Worm (Caenorhabditis elegans) whole organism, young adult: ENCODE measurements around the gene R07E4.3.

Experiments
- B0035.1 ChIP-seq: sonication (generic microtip); optimal IDR thresholded peaks from 2 replicates; lab custom pipeline; 2016; ENCODE audit warnings: missing genetic modification characterization, mild to moderate bottlenecking, missing compliant biosample characterization, missing genotype, missing genetic modification reagents
- B0261.1 ChIP-seq: sonication (generic microtip); optimal IDR thresholded peaks from 2 replicates; lab custom pipeline; 2016; ENCODE audit warnings: mild to moderate bottlenecking, missing genetic modification characterization, moderate library complexity, missing compliant biosample characterization
- C06A6.2 ChIP-seq: fragments of 200-800 bp; sonication (Bioruptor generic); conservative IDR thresholded peaks from 2 replicates; pipeline ENCODE4 v1.3.6; 2022; ENCODE audit warnings: missing genetic modification characterization, missing compliant biosample characterization
- F39B2.1 ChIP-seq: fragments of 200-800 bp; sonication (Bioruptor generic); IDR thresholded peaks from 2 replicates; pipeline ENCODE4 v1.3.6; 2022; ENCODE audit warnings: missing genetic modification reagents, missing genetic modification characterization, missing compliant biosample characterization
- F57A8.1 ChIP-seq: fragments of 200-800 bp; sonication (Bioruptor generic); optimal IDR thresholded peaks from 2 replicates; lab custom pipeline; 2018; ENCODE audit warnings: mild to moderate bottlenecking, missing genetic modification characterization, moderate library complexity, missing compliant biosample characterization
- K11D2.4 ChIP-seq: fragments of 200-800 bp; sonication (Bioruptor generic); IDR thresholded peaks from 2 replicates; pipeline ENCODE4 v1.3.6; 2022; ENCODE audit warnings: missing genetic modification reagents, missing genetic modification characterization, missing compliant biosample characterization
- T26A5.8 ChIP-seq: sonication (generic microtip); optimal IDR thresholded peaks from 2 replicates; lab custom pipeline; 2016; ENCODE audit warnings: missing genetic modification characterization, missing compliant biosample characterization
- Y53F4B.3 ChIP-seq: fragments of 200-800 bp; sonication (Bioruptor generic); IDR thresholded peaks from 2 replicates; pipeline ENCODE4 v1.3.6; 2022; ENCODE audit warnings: missing genetic modification reagents, missing genetic modification characterization, missing compliant biosample characterization
- Y56A3A.18 ChIP-seq: fragments of 200-800 bp; sonication (Bioruptor generic); IDR thresholded peaks from 2 replicates; pipeline ENCODE4 v1.3.6; 2022; ENCODE audit warnings: missing genetic modification reagents, missing genetic modification characterization, missing compliant biosample characterization
- ZK185.1 ChIP-seq: sonication (generic microtip); optimal IDR thresholded peaks from 2 replicates; lab custom pipeline; 2016; ENCODE audit warnings: mild to moderate bottlenecking, missing genetic modification characterization, missing compliant biosample characterization; ENCODE audit not compliant: poor library complexity, severe bottlenecking
- akir-1 ChIP-seq: fragments of 200-800 bp; sonication (Bioruptor generic); optimal IDR thresholded peaks from 2 replicates; lab custom pipeline; 2018; ENCODE audit warnings: mild to moderate bottlenecking, missing genetic modification characterization, moderate library complexity, missing compliant biosample characterization
- aptf-3 ChIP-seq: fragments of 200-800 bp; sonication (Bioruptor generic); IDR thresholded peaks from 2 replicates; pipeline ENCODE4 v1.3.6; 2022; ENCODE audit warnings: missing genetic modification characterization, missing compliant biosample characterization
- bed-2 ChIP-seq: fragments of 200-800 bp; sonication (Bioruptor generic); IDR thresholded peaks from 2 replicates; pipeline ENCODE4 v1.3.6; 2022; ENCODE audit warnings: missing genetic modification reagents, missing genetic modification characterization, missing compliant biosample characterization
- ceh-27 ChIP-seq: fragments of 200-800 bp; sonication (Bioruptor generic); optimal IDR thresholded peaks from 2 replicates; lab custom pipeline; 2018; ENCODE audit warnings: mild to moderate bottlenecking, missing genetic modification characterization, moderate library complexity, missing compliant biosample characterization
- ceh-40 ChIP-seq: fragments of 200-800 bp; sonication (Bioruptor generic); IDR thresholded peaks from 2 replicates; pipeline ENCODE4 v1.3.6; 2022; ENCODE audit warnings: missing genetic modification characterization, missing compliant biosample characterization
- chd-7 ChIP-seq: sonication (generic microtip); optimal IDR thresholded peaks from 2 replicates; lab custom pipeline; 2016; ENCODE audit warnings: mild to moderate bottlenecking, missing genetic modification characterization, moderate library complexity, missing compliant biosample characterization
- dox-1 ChIP-seq: fragments of 200-800 bp; sonication (Bioruptor generic); IDR thresholded peaks from 2 replicates; pipeline ENCODE4 v1.3.6; 2022; ENCODE audit warnings: missing genetic modification reagents, missing genetic modification characterization, missing compliant biosample characterization
- dpff-1 ChIP-seq: sonication (generic microtip); optimal IDR thresholded peaks from 2 replicates; lab custom pipeline; 2017; ENCODE audit warnings: mild to moderate bottlenecking, missing genetic modification characterization, missing compliant biosample characterization
- efl-1 ChIP-seq: fragments of 150-350 bp; optimal IDR thresholded peaks from 2 replicates; lab custom pipeline; 2014; ENCODE audit warnings: missing biosample characterization, missing genetic modification reagents, missing genetic modification characterization
- gei-17 ChIP-seq: fragments of 200-800 bp; sonication (Bioruptor generic); optimal IDR thresholded peaks from 2 replicates; lab custom pipeline; 2018; ENCODE audit warnings: mild to moderate bottlenecking, missing genetic modification characterization, missing compliant biosample characterization
- him-1 ChIP-seq: sonication (generic microtip); optimal IDR thresholded peaks from 2 replicates; lab custom pipeline; 2016; ENCODE audit warnings: missing genotype, missing genetic modification reagents, missing genetic modification characterization, missing compliant biosample characterization
- hlh-26 ChIP-seq: fragments of 200-800 bp; sonication (Bioruptor generic); conservative IDR thresholded peaks from 2 replicates; pipeline ENCODE4 v1.3.6; 2022; ENCODE audit warnings: missing genetic modification reagents, missing genetic modification characterization, missing compliant biosample characterization
- hmg-20 ChIP-seq: fragments of 200-800 bp; sonication (Bioruptor generic); IDR thresholded peaks from 2 replicates; pipeline ENCODE4 v1.3.6; 2022; ENCODE audit warnings: missing genetic modification reagents, missing genetic modification characterization, missing compliant biosample characterization
- hrde-1 ChIP-seq: sonication (generic microtip); optimal IDR thresholded peaks from 2 replicates; lab custom pipeline; 2016; ENCODE audit warnings: missing genetic modification characterization, mild to moderate bottlenecking, missing compliant biosample characterization, moderate library complexity, missing genotype, missing genetic modification reagents, borderline replicate concordance
- let-607 ChIP-seq, 2 experiments: fragments of 200-800 bp in 1 of 2; sonication (Bioruptor generic) in 1 of 2; sonication (generic microtip) in 1 of 2; optimal IDR thresholded peaks; 2 replicates each; lab custom pipeline; 2016 to 2018; ENCODE audit warnings: mild to moderate bottlenecking in 2 of 2, missing compliant biosample characterization in 2 of 2, missing genetic modification characterization in 2 of 2, moderate library complexity in 2 of 2, missing genotype in 1 of 2
- lin-26 ChIP-seq: fragments of 200-800 bp; sonication (Bioruptor generic); IDR thresholded peaks from 2 replicates; pipeline ENCODE4 v1.3.6; 2022; ENCODE audit warnings: missing genetic modification reagents, missing genetic modification characterization, missing compliant biosample characterization
- lin-40 ChIP-seq: sonication (generic microtip); optimal IDR thresholded peaks from 2 replicates; lab custom pipeline; 2016; ENCODE audit warnings: missing genetic modification characterization, mild to moderate bottlenecking, missing compliant biosample characterization, missing genotype, missing genetic modification reagents
- lin-54 ChIP-seq: fragments of 200-800 bp; sonication (Bioruptor generic); optimal IDR thresholded peaks from 2 replicates; lab custom pipeline; 2018; ENCODE audit warnings: mild to moderate bottlenecking, missing genetic modification characterization, missing compliant biosample characterization
- lir-1 ChIP-seq: fragments of 200-800 bp; sonication (Bioruptor generic); conservative IDR thresholded peaks from 2 replicates; pipeline ENCODE4 v1.3.6; 2022; ENCODE audit warnings: missing genetic modification reagents, missing genetic modification characterization, missing compliant biosample characterization
- madf-10 ChIP-seq: sonication (generic microtip); optimal IDR thresholded peaks from 2 replicates; lab custom pipeline; 2016; ENCODE audit warnings: mild to moderate bottlenecking, missing genetic modification characterization, missing compliant biosample characterization
- madf-3 ChIP-seq: fragments of 200-800 bp; sonication (Bioruptor generic); IDR thresholded peaks from 2 replicates; pipeline ENCODE4 v1.3.6; 2022; ENCODE audit warnings: missing genetic modification reagents, missing genetic modification characterization, missing compliant biosample characterization
- madf-6 ChIP-seq: fragments of 200-800 bp; sonication (Bioruptor generic); IDR thresholded peaks from 2 replicates; pipeline ENCODE4 v1.3.6; 2022; ENCODE audit warnings: missing genetic modification reagents, missing genetic modification characterization, missing compliant biosample characterization
- madf-8 ChIP-seq: fragments of 200-800 bp; sonication (Bioruptor generic); conservative IDR thresholded peaks from 2 replicates; pipeline ENCODE4 v1.3.6; 2022; ENCODE audit warnings: missing genetic modification reagents, missing genetic modification characterization, missing compliant biosample characterization
- mes-4 ChIP-seq: sonication (generic microtip); optimal IDR thresholded peaks from 2 replicates; lab custom pipeline; 2016; ENCODE audit warnings: missing genotype, missing genetic modification characterization, missing compliant biosample characterization
- nhr-120 ChIP-seq: fragments of 200-800 bp; sonication (Bioruptor generic); IDR thresholded peaks from 2 replicates; pipeline ENCODE4 v1.3.6; 2022; ENCODE audit warnings: missing genetic modification characterization, missing compliant biosample characterization
- nhr-27 ChIP-seq: fragments of 200-800 bp; sonication (Bioruptor generic); optimal IDR thresholded peaks from 2 replicates; lab custom pipeline; 2018; ENCODE audit warnings: mild to moderate bottlenecking, missing genetic modification characterization, moderate library complexity, missing compliant biosample characterization
- nhr-80 ChIP-seq: sonication (generic microtip); optimal IDR thresholded peaks from 2 replicates; lab custom pipeline; 2016; ENCODE audit warnings: missing genetic modification characterization, missing compliant biosample characterization
- nhr-90 ChIP-seq: sonication (generic microtip); optimal IDR thresholded peaks from 2 replicates; lab custom pipeline; 2016; ENCODE audit warnings: missing genotype, mild to moderate bottlenecking, missing genetic modification characterization, missing compliant biosample characterization
- repo-1 ChIP-seq: sonication (generic microtip); optimal IDR thresholded peaks from 2 replicates; lab custom pipeline; 2017; ENCODE audit warnings: mild to moderate bottlenecking, missing genetic modification characterization, missing compliant biosample characterization
- sdz-38 ChIP-seq: sonication (generic microtip); optimal IDR thresholded peaks from 2 replicates; lab custom pipeline; 2016; ENCODE audit warnings: missing genotype, missing genetic modification characterization, missing compliant biosample characterization
- snpc-1.1 ChIP-seq: sonication (generic microtip); optimal IDR thresholded peaks from 2 replicates; lab custom pipeline; 2017; ENCODE audit warnings: missing genetic modification characterization, mild to moderate bottlenecking, missing compliant biosample characterization, antibody characterized with exemption, moderate library complexity, missing genotype, missing genetic modification reagents; ENCODE audit not compliant: insufficient read depth
- sptf-2 ChIP-seq: fragments of 200-800 bp; sonication (Bioruptor generic); optimal IDR thresholded peaks from 2 replicates; lab custom pipeline; 2018; ENCODE audit warnings: mild to moderate bottlenecking, missing genetic modification characterization, missing compliant biosample characterization
- tlf-1 ChIP-seq: fragments of 200-800 bp; sonication (Bioruptor generic); optimal IDR thresholded peaks from 2 replicates; lab custom pipeline; 2018; ENCODE audit warnings: mild to moderate bottlenecking, missing genetic modification characterization, missing compliant biosample characterization
- xnd-1 ChIP-seq: sonication (generic microtip); optimal IDR thresholded peaks from 2 replicates; lab custom pipeline; 2016; ENCODE audit warnings: missing genotype, missing genetic modification reagents, missing genetic modification characterization, missing compliant biosample characterization
- zfh-2 ChIP-seq: fragments of 200-800 bp; sonication (Bioruptor generic); conservative IDR thresholded peaks from 2 replicates; pipeline ENCODE4 v1.3.6; 2022; ENCODE audit warnings: missing genetic modification reagents, missing genetic modification characterization, missing compliant biosample characterization
- zim-3 ChIP-seq: sonication (generic microtip); optimal IDR thresholded peaks from 2 replicates; lab custom pipeline; 2017; ENCODE audit warnings: mild to moderate bottlenecking, missing genetic modification characterization, moderate library complexity, missing compliant biosample characterization
- ztf-22 ChIP-seq: fragments of 200-800 bp; sonication (Bioruptor generic); optimal IDR thresholded peaks from 2 replicates; lab custom pipeline; 2018; ENCODE audit warnings: mild to moderate bottlenecking, missing genetic modification characterization, moderate library complexity, missing compliant biosample characterization
- ztf-25 ChIP-seq: fragments of 200-800 bp; sonication (Bioruptor generic); IDR thresholded peaks from 2 replicates; pipeline ENCODE4 v1.3.6; 2022; ENCODE audit warnings: missing genetic modification reagents, missing genetic modification characterization, missing compliant biosample characterization
- ztf-26 ChIP-seq: sonication (generic microtip); optimal IDR thresholded peaks from 2 replicates; lab custom pipeline; 2017; ENCODE audit warnings: missing genetic modification characterization, missing compliant biosample characterization

Gene R07E4.3

DNA sequence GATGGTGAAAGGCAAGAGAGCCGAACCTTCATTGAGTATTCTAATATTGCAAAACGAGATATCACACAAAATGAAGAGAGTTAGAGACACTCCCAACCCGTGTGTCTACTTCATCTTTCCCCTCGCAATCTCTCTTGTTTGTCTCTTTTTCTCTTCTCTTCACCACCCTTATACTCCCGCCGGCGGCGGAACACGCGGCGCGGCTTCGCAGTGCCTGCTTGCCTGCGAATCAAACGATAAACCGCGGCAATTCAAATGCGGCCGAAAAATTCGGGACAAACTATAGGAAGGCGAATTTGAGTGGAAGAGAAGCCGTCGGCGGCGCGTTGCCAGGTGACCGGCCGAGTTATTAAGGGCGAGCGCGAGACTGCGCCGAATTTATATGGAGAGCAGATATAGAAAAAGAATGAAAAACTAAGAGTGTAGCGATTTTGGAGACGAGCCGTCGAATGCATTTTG lies 31.4 kb downstream of the R07E4.3 start, which contains the start of gene klp-13 (continued):
- TF ChIP-seq ZK185.1 (no peak), efl-1 (peak; percentile 70), aptf-3 (GFP tag; lab: Robert Waterston, UW) (no peak), xnd-1 (tag; lab: Kevin White, UChicago) (no peak), T26A5.8 (no peak), nhr-80 (peak; percentile 70), ztf-22 (GFP tag; lab: Kevin White, UChicago) (no peak), madf-3 (GFP tag; lab: Robert Waterston, UW) (peak; percentile 89), ztf-25 (GFP tag; lab: Robert Waterston, UW) (no peak), mes-4 (tag; lab: Kevin White, UChicago) (no peak), sdz-38 (no peak), ceh-40 (no peak), nhr-90 (tag; lab: Kevin White, UChicago) (no peak), F39B2.1 (no peak), C06A6.2 (no peak), Y56A3A.18 (GFP tag; lab: Robert Waterston, UW) (no peak), F57A8.1 (GFP tag; lab: Kevin White, UChicago) (peak; percentile 55), snpc-1.1 (tag; lab: Kevin White, UChicago) (no peak), zfh-2 (GFP tag; lab: Robert Waterston, UW) (peak; percentile 97), nhr-120 (GFP tag; lab: Robert Waterston, UW) (no peak), lin-26 (GFP tag; lab: Robert Waterston, UW) (no peak), madf-6 (GFP tag; lab: Robert Waterston, UW) (peak; percentile 61; the same call in 1 of the 2 replicates), hmg-20 (no peak), lir-1 (GFP tag; lab: Robert Waterston, UW) (no peak), K11D2.4 (GFP tag; lab: Robert Waterston, UW) (peak; percentile 67), ceh-27 (GFP tag; lab: Kevin White, UChicago) (peak; percentile 88), hlh-26 (GFP tag; lab: Robert Waterston, UW) (no peak), repo-1 (no peak), tlf-1 (GFP tag; lab: Kevin White, UChicago) (no peak), let-607 (tag; optimal IDR thresholded peaks at IDR 0.05; lab: Kevin White, UChicago) (peak; percentile 30 to 83), dpff-1 (no peak), madf-8 (GFP tag; lab: Robert Waterston, UW) (no peak), bed-2 (GFP tag; lab: Robert Waterston, UW) (no peak), sptf-2 (GFP tag; lab: Kevin White, UChicago) (no peak), lin-54 (no peak), gei-17 (GFP tag; lab: Kevin White, UChicago) (peak; percentile 45), madf-10 (tag; lab: Kevin White, UChicago) (peak; percentile 98), ztf-26 (tag; lab: Kevin White, UChicago) (peak; percentile 10), B0261.1 (tag; lab: Kevin White, UChicago) (no peak), Y53F4B.3 (GFP tag; lab: Robert Waterston, UW) (no peak), zim-3 (tag; lab: Kevin White, UChicago) (no peak), him-1 (tag; lab: Kevin White, UChicago) (no peak), B0035.1 (tag; lab: Kevin White, UChicago) (no peak), akir-1 (GFP tag; lab: Kevin White, UChicago) (no peak), chd-7 (tag; lab: Kevin White, UChicago) (peak; percentile 64), nhr-27 (tag; lab: Kevin White, UChicago) (no peak), lin-40 (peak; percentile 78), hrde-1 (tag; lab: Kevin White, UChicago) (no peak), dox-1 (peak; percentile 65; the same call in 1 of the 2 replicates)
